In genomic region chr2L:8414887-8415883, dm6 we compare ENCODE assay signal across 3 fruit fly cellular contexts.
TF ChIP-seq lines count a peak whose summit lies in the region.

CG13398 (minus strand) TSS chr2L:8415256.
Akap200 (plus strand) TSS chr2L:8415690.

TF ChIP-seq in whole organism, adult, 20 proteins besides CTCF, POLR2A, EP300 and RAD21 (continued from another document):
- TF ChIP-seq ovo (GFP tag; optimal IDR thresholded peaks at IDR 0.05; lab: Kevin White, UChicago) (peak; percentile 59), cic (GFP tag; optimal IDR thresholded peaks at IDR 0.05; lab: Kevin White, UChicago) (no peak)

TF ChIP-seq in whole organism, embryonic, 481 proteins besides CTCF, POLR2A, EP300 and RAD21 (continued from another document and continues in another):
- TF ChIP-seq Spps (tag; optimal IDR thresholded peaks at IDR 0.05; lab: Kevin White, UChicago) (no peak), CG11085 (GFP tag; IDR thresholded peaks at IDR 0.05; lab: Robert Waterston, UW) (no peak), CG30403 (GFP tag; optimal IDR thresholded peaks at IDR 0.05; lab: Kevin White, UChicago) (peak; percentile 50), jigr1 (GFP tag; IDR thresholded peaks at IDR 0.05; lab: Robert Waterston, UW) (no peak), Dad (GFP tag; optimal IDR thresholded peaks at IDR 0.05; lab: Kevin White, UChicago) (no peak), az2 (GFP tag; optimal IDR thresholded peaks at IDR 0.05; lab: Kevin White, UChicago) (peak; percentile 17), CG7372 (GFP tag; IDR thresholded peaks at IDR 0.05; lab: Robert Waterston, UW) (no peak), CG12659 (GFP tag; optimal IDR thresholded peaks at IDR 0.05; lab: Kevin White, UChicago) (peak; percentile 55), CG31441 (GFP tag; IDR thresholded peaks at IDR 0.05; lab: Robert Waterston, UW) (no peak), usp (GFP tag; optimal IDR thresholded peaks at IDR 0.05; lab: Kevin White, UChicago) (no peak), CG10267 (tag; optimal IDR thresholded peaks at IDR 0.05; lab: Kevin White, UChicago) (peak; percentile 47), CG10366 (GFP tag; IDR thresholded peaks at IDR 0.05; lab: Robert Waterston, UW) (no peak), lmd (GFP tag; IDR thresholded peaks at IDR 0.05; lab: Robert Waterston, UW) (no peak; the same call in 1 of the 2 replicates), Hr3 (GFP tag; optimal IDR thresholded peaks at IDR 0.05; lab: Kevin White, UChicago) (peak; percentile 30), CG1602 (GFP tag; optimal IDR thresholded peaks at IDR 0.05; lab: Kevin White, UChicago) (peak; percentile 31), Atf3 (GFP tag; optimal IDR thresholded peaks at IDR 0.05; lab: Kevin White, UChicago) (no peak), ken (GFP tag; IDR thresholded peaks at IDR 0.05; lab: Robert Waterston, UW) (0 out of 3 replicates have a peak, but pooled peaks have one; percentile 25), Rx (GFP tag; IDR thresholded peaks at IDR 0.05; lab: Robert Waterston, UW) (no peak), wor (GFP tag; IDR thresholded peaks at IDR 0.05; lab: Robert Waterston, UW) (no peak), CG15696 (tag; optimal IDR thresholded peaks at IDR 0.05; lab: Kevin White, UChicago) (peak; percentile 31), Six4 (GFP tag; optimal IDR thresholded peaks at IDR 0.05; lab: Kevin White, UChicago) (peak; percentile 21), nmo (GFP tag; optimal IDR thresholded peaks at IDR 0.05; lab: Kevin White, UChicago) (peak; percentile 62), nau (GFP tag; optimal IDR thresholded peaks at IDR 0.05; lab: Kevin White, UChicago) (no peak), CG9817 (tag; optimal IDR thresholded peaks at IDR 0.05; lab: Kevin White, UChicago) (peak; percentile 33), TFAM (GFP tag; optimal IDR thresholded peaks at IDR 0.05; lab: Kevin White, UChicago) (no peak), gt (GFP tag; IDR thresholded peaks at IDR 0.05; lab: Robert Waterston, UW) (no peak), E2f2 (GFP tag; IDR thresholded peaks at IDR 0.05; lab: Robert Waterston, UW) (peak; percentile 45), CG4820 (GFP tag; optimal IDR thresholded peaks at IDR 0.05; lab: Kevin White, UChicago) (no peak), kay (GFP tag; optimal IDR thresholded peaks at IDR 0.05; lab: Kevin White, UChicago) (no peak), h (optimal IDR thresholded peaks at IDR 0.05; lab: Kevin White, UChicago) (no peak), bowl (GFP tag; IDR thresholded peaks at IDR 0.05; lab: Robert Waterston, UW) (no peak), Dref (GFP tag; IDR thresholded peaks at IDR 0.05; lab: Robert Waterston, UW) (0 out of 2 replicates have a peak, but pooled peaks have one; percentile 20), CG17802 (tag; optimal IDR thresholded peaks at IDR 0.05; lab: Kevin White, UChicago) (no peak), corto (GFP tag; optimal IDR thresholded peaks at IDR 0.05; lab: Kevin White, UChicago) (no peak), CG13424 (tag; optimal IDR thresholded peaks at IDR 0.05; lab: Kevin White, UChicago) (peak; percentile 46), dysf (GFP tag; IDR thresholded peaks at IDR 0.05; lab: Robert Waterston, UW) (no peak), insv (GFP tag; optimal IDR thresholded peaks at IDR 0.05; lab: Kevin White, UChicago) (peak in 1 of 2 experiments; percentile 41), Trl (optimal IDR thresholded peaks at IDR 0.05; lab: Kevin White, UChicago) (no peak), Trl (GFP tag; optimal IDR thresholded peaks at IDR 0.05; lab: Kevin White, UChicago) (no peak), CG6175 (GFP tag; IDR thresholded peaks at IDR 0.05; lab: Robert Waterston, UW) (no peak), crp (GFP tag; optimal IDR thresholded peaks at IDR 0.05; lab: Kevin White, UChicago) (no peak), Pdp1 (GFP tag; optimal IDR thresholded peaks at IDR 0.05; lab: Kevin White, UChicago) (peak in 1 of 2 experiments; percentile 32), tio (GFP tag; optimal IDR thresholded peaks at IDR 0.05; lab: Kevin White, UChicago) (peak; percentile 52), phol (tag; optimal IDR thresholded peaks at IDR 0.05; lab: Kevin White, UChicago) (peak; percentile 94), Ptx1 (GFP tag; IDR thresholded peaks at IDR 0.05; lab: Robert Waterston, UW) (0 out of 2 replicates have a peak, but pooled peaks have one; percentile 32), hb (GFP tag; IDR thresholded peaks at IDR 0.05; lab: Robert Waterston, UW; ENCODE audit: partially characterized antibody) (no peak), toy (GFP tag; IDR thresholded peaks at IDR 0.05; lab: Robert Waterston, UW) (no peak), D19B (GFP tag; optimal IDR thresholded peaks at IDR 0.05; lab: Kevin White, UChicago) (no peak), CG12155 (GFP tag; optimal IDR thresholded peaks at IDR 0.05; lab: Kevin White, UChicago) (peak; percentile 37), Hmr (GFP tag; optimal IDR thresholded peaks at IDR 0.05; lab: Kevin White, UChicago) (peak; percentile 3), CG13775 (GFP tag; optimal IDR thresholded peaks at IDR 0.05; lab: Kevin White, UChicago) (peak; percentile 59), CG18619 (GFP tag; optimal IDR thresholded peaks at IDR 0.05; lab: Kevin White, UChicago) (peak; percentile 4), nom (GFP tag; optimal IDR thresholded peaks at IDR 0.05; lab: Kevin White, UChicago) (peak; percentile 61), CG1529 (GFP tag; optimal IDR thresholded peaks at IDR 0.05; lab: Kevin White, UChicago) (no peak), CG2202 (tag; optimal IDR thresholded peaks at IDR 0.05; lab: Kevin White, UChicago) (no peak), lab (GFP tag; optimal IDR thresholded peaks at IDR 0.05; lab: Kevin White, UChicago) (no peak), Opbp (GFP tag; IDR thresholded peaks at IDR 0.05; lab: Robert Waterston, UW; ENCODE audit: partially characterized antibody) (peak; percentile 43; the same call in 1 of the 3 replicates), CG10431 (GFP tag; optimal IDR thresholded peaks at IDR 0.05; lab: Kevin White, UChicago) (no peak), CG1024 (GFP tag; IDR thresholded peaks at IDR 0.05; lab: Robert Waterston, UW) (no peak), CG14860 (GFP tag; IDR thresholded peaks at IDR 0.05; lab: Robert Waterston, UW; ENCODE audit: partially characterized antibody) (no peak), crc (GFP tag; optimal IDR thresholded peaks at IDR 0.05; lab: Kevin White, UChicago) (no peak), pum (GFP tag; optimal IDR thresholded peaks at IDR 0.05; lab: Kevin White, UChicago) (no peak), kah (GFP tag; optimal IDR thresholded peaks at IDR 0.05; lab: Kevin White, UChicago) (no peak), zf30C (GFP tag; optimal IDR thresholded peaks at IDR 0.05; lab: Kevin White, UChicago) (no peak), HHEX (GFP tag; optimal IDR thresholded peaks at IDR 0.05; lab: Kevin White, UChicago) (peak; percentile 2)

TF ChIP-seq in whole organism, prepupa, 60 proteins besides CTCF, POLR2A, EP300 and RAD21 (continued from another document):
- TF ChIP-seq CG6792 (GFP tag; optimal IDR thresholded peaks at IDR 0.05; lab: Kevin White, UChicago) (peak; percentile 7), CG10631 (GFP tag; optimal IDR thresholded peaks at IDR 0.05; lab: Kevin White, UChicago) (peak; percentile 64), CG6854 (GFP tag; optimal IDR thresholded peaks at IDR 0.05; lab: Kevin White, UChicago) (peak; percentile 41), CG6808 (GFP tag; optimal IDR thresholded peaks at IDR 0.05; lab: Kevin White, UChicago) (peak; percentile 39), achi (GFP tag; optimal IDR thresholded peaks at IDR 0.05; lab: Kevin White, UChicago) (peak; percentile 52), CG8632 (GFP tag; optimal IDR thresholded peaks at IDR 0.05; lab: Kevin White, UChicago) (peak; percentile 34), lz (GFP tag; optimal IDR thresholded peaks at IDR 0.05; lab: Kevin White, UChicago) (peak; percentile 22), Eip78C (GFP tag; lab: Kevin White, UChicago) (peak; percentile 76), ss (GFP tag; optimal IDR thresholded peaks at IDR 0.05; lab: Kevin White, UChicago) (peak; percentile 6 to 45), Met (GFP tag; optimal IDR thresholded peaks at IDR 0.05; lab: Kevin White, UChicago) (peak; percentile 38), net (GFP tag; optimal IDR thresholded peaks at IDR 0.05; lab: Kevin White, UChicago) (peak; percentile 46), CG8119 (GFP tag; IDR thresholded peaks at IDR 0.05; lab: Robert Waterston, UW) (peak; percentile 55; the same call in 1 of the 3 replicates), Ets96B (tag; optimal IDR thresholded peaks at IDR 0.05; lab: Kevin White, UChicago) (peak; percentile 25), dsx (GFP tag; optimal IDR thresholded peaks at IDR 0.05; lab: Kevin White, UChicago; ENCODE audit: poor library complexity, severe bottlenecking) (peak; percentile 2), CG34406 (GFP tag; optimal IDR thresholded peaks at IDR 0.05; lab: Kevin White, UChicago) (peak; percentile 53), CG10669 (GFP tag; optimal IDR thresholded peaks at IDR 0.05; lab: Kevin White, UChicago) (no peak), Hr38 (GFP tag; optimal IDR thresholded peaks at IDR 0.05; lab: Kevin White, UChicago) (no peak), esn (GFP tag; optimal IDR thresholded peaks at IDR 0.05; lab: Kevin White, UChicago) (peak; percentile 71), CG7368 (GFP tag; optimal IDR thresholded peaks at IDR 0.05; lab: Kevin White, UChicago) (peak; percentile 25), vri (GFP tag; optimal IDR thresholded peaks at IDR 0.05; lab: Kevin White, UChicago) (peak; percentile 58), topi (GFP tag; optimal IDR thresholded peaks at IDR 0.05; lab: Kevin White, UChicago) (peak; percentile 24), CG8319 (GFP tag; optimal IDR thresholded peaks at IDR 0.05; lab: Kevin White, UChicago) (no peak), Sox102F (GFP tag; optimal IDR thresholded peaks at IDR 0.05; lab: Kevin White, UChicago) (peak; percentile 35)
